Worm (Caenorhabditis elegans) whole organism, mixed stage, embryonic: Measurements from ENCODE around the gene pqn-84.

ENCODE experiments used
- M03D4.4 ChIP-seq: sonication (generic microtip); optimal IDR thresholded peaks from 2 replicates; lab custom pipeline; 2017; ENCODE audit warnings: mild to moderate bottlenecking, missing genetic modification characterization, missing compliant biosample characterization
- bed-3 ChIP-seq: fragments of 200-800 bp; sonication (Bioruptor generic); optimal IDR thresholded peaks from 3 replicates; lab custom pipeline; 2018; ENCODE audit warnings: mild to moderate bottlenecking, missing genetic modification characterization, moderate library complexity, missing compliant biosample characterization
- ceh-39 ChIP-seq: fragments of 150-350 bp; optimal IDR thresholded peaks from 2 replicates; lab custom pipeline; 2014; ENCODE audit warnings: missing biosample characterization, missing genetic modification characterization
- ceh-43 ChIP-seq: fragments of 200-800 bp; sonication (Bioruptor generic); optimal IDR thresholded peaks from 2 replicates; lab custom pipeline; 2018; ENCODE audit warnings: mild to moderate bottlenecking, missing genetic modification characterization, moderate library complexity, missing compliant biosample characterization
- ceh-83 ChIP-seq: fragments of 200-800 bp; sonication (Bioruptor generic); optimal IDR thresholded peaks from 2 replicates; lab custom pipeline; 2018; ENCODE audit warnings: mild to moderate bottlenecking, missing genetic modification characterization, missing compliant biosample characterization
- ces-1 ChIP-seq: fragments of 150-350 bp; optimal IDR thresholded peaks from 2 replicates; lab custom pipeline; 2014; ENCODE audit warnings: missing biosample characterization, missing genetic modification reagents, missing genetic modification characterization
- cnd-1 ChIP-seq: fragments of 200-800 bp; sonication (Bioruptor generic); optimal IDR thresholded peaks from 2 replicates; lab custom pipeline; 2018; ENCODE audit warnings: mild to moderate bottlenecking, missing genetic modification characterization, missing compliant biosample characterization
- drap-1 ChIP-seq: fragments of 200-800 bp; sonication (Bioruptor generic); optimal IDR thresholded peaks from 3 replicates; lab custom pipeline; 2018; ENCODE audit warnings: mild to moderate bottlenecking, missing genetic modification characterization, missing compliant biosample characterization
- elt-1 ChIP-seq: sonication (generic microtip); optimal IDR thresholded peaks from 2 replicates; lab custom pipeline; 2017; ENCODE audit warnings: missing genetic modification characterization, mild to moderate bottlenecking, missing compliant biosample characterization, antibody characterized with exemption, moderate library complexity, borderline replicate concordance; ENCODE audit not compliant: insufficient read depth
- elt-3 ChIP-seq: fragments of 150-350 bp; optimal IDR thresholded peaks from 2 replicates; lab custom pipeline; 2014; ENCODE audit warnings: missing biosample characterization, missing genetic modification characterization
- ham-2 ChIP-seq: fragments of 200-800 bp; sonication (Bioruptor generic); optimal IDR thresholded peaks from 2 replicates; lab custom pipeline; 2018; ENCODE audit warnings: mild to moderate bottlenecking, missing genetic modification characterization, missing compliant biosample characterization
- hlh-1 ChIP-seq: fragments of 150-350 bp; optimal IDR thresholded peaks from 2 replicates; lab custom pipeline; 2014; ENCODE audit warnings: missing biosample characterization, missing genetic modification reagents, missing genetic modification characterization
- lin-13 ChIP-seq: fragments of 150-350 bp; optimal IDR thresholded peaks from 2 replicates; lab custom pipeline; 2014; ENCODE audit warnings: missing biosample characterization, missing genetic modification characterization
- lin-32 ChIP-seq: fragments of 200-800 bp; sonication (Bioruptor generic); optimal IDR thresholded peaks from 2 replicates; lab custom pipeline; 2018; ENCODE audit warnings: mild to moderate bottlenecking, missing genetic modification characterization, missing compliant biosample characterization
- lsy-2 ChIP-seq: fragments of 150-350 bp; optimal IDR thresholded peaks from 2 replicates; lab custom pipeline; 2014; ENCODE audit warnings: missing biosample characterization, missing genetic modification characterization
- mab-5 ChIP-seq: fragments of 150-350 bp; optimal IDR thresholded peaks from 2 replicates; lab custom pipeline; 2014; ENCODE audit warnings: missing biosample characterization, missing genetic modification characterization
- mep-1 ChIP-seq: fragments of 150-350 bp; optimal IDR thresholded peaks from 2 replicates; lab custom pipeline; 2017; ENCODE audit warnings: missing biosample characterization, missing genetic modification reagents, missing genetic modification characterization, inconsistent platforms
- mls-2 ChIP-seq: sonication (generic microtip); optimal IDR thresholded peaks from 2 replicates; lab custom pipeline; 2016; ENCODE audit warnings: mild to moderate bottlenecking, missing genetic modification characterization, moderate library complexity, missing compliant biosample characterization
- nhr-12 ChIP-seq: fragments of 150-350 bp; optimal IDR thresholded peaks from 2 replicates; lab custom pipeline; 2014; ENCODE audit warnings: missing biosample characterization, missing genetic modification characterization
- nhr-2 ChIP-seq: fragments of 150-350 bp; optimal IDR thresholded peaks from 2 replicates; lab custom pipeline; 2014; ENCODE audit warnings: missing biosample characterization, missing genetic modification characterization
- nhr-237 ChIP-seq: fragments of 150-350 bp; optimal IDR thresholded peaks from 2 replicates; lab custom pipeline; 2014; ENCODE audit warnings: missing biosample characterization, missing genetic modification characterization
- nhr-28 ChIP-seq: fragments of 150-350 bp; optimal IDR thresholded peaks from 2 replicates; lab custom pipeline; 2014; ENCODE audit warnings: missing biosample characterization, missing genetic modification characterization
- nhr-76 ChIP-seq: sonication (generic microtip); optimal IDR thresholded peaks from 2 replicates; lab custom pipeline; 2017; ENCODE audit warnings: missing biosample characterization, missing genetic modification characterization
- pha-4 ChIP-seq: fragments of 150-350 bp; optimal IDR thresholded peaks from 2 replicates; lab custom pipeline; 2018; ENCODE audit warnings: missing biosample characterization, missing genetic modification reagents, missing genetic modification characterization
- sem-2 ChIP-seq: fragments of 200-800 bp; sonication (Bioruptor generic); optimal IDR thresholded peaks from 2 replicates; lab custom pipeline; 2018; ENCODE audit warnings: mild to moderate bottlenecking, missing genetic modification characterization, missing compliant biosample characterization
- snpc-4 ChIP-seq: fragments of 150-350 bp; optimal IDR thresholded peaks from 2 replicates; lab custom pipeline; 2014; ENCODE audit warnings: missing biosample characterization, missing genetic modification characterization
- sptf-1 ChIP-seq: sonication (generic microtip); optimal IDR thresholded peaks from 2 replicates; lab custom pipeline; 2017; ENCODE audit warnings: mild to moderate bottlenecking, missing genetic modification characterization, moderate library complexity, missing compliant biosample characterization
- unc-120 ChIP-seq: sonication (generic microtip); optimal IDR thresholded peaks from 2 replicates; lab custom pipeline; 2017; ENCODE audit warnings: missing genetic modification characterization, missing compliant biosample characterization; ENCODE audit not compliant: poor library complexity, severe bottlenecking
- unc-39 ChIP-seq: fragments of 150-350 bp; optimal IDR thresholded peaks from 2 replicates; lab custom pipeline; 2014; ENCODE audit warnings: missing biosample characterization, missing genetic modification characterization
- zip-8 ChIP-seq: fragments of 150-350 bp; optimal IDR thresholded peaks from 2 replicates; lab custom pipeline; 2014; ENCODE audit warnings: missing biosample characterization, missing genetic modification characterization
- ztf-11 ChIP-seq: fragments of 150-350 bp; optimal IDR thresholded peaks from 2 replicates; lab custom pipeline; 2014; ENCODE audit warnings: missing biosample characterization, missing genetic modification characterization

Gene pqn-84

ce11 chrIII:11718548-11718947 lies 18.5 kb downstream of the pqn-84 start, which contains the start of gene Y41C4A.9:
TSS of gene Y41C4A.9 (minus strand) at chrIII:11718645.
- no peak for TF ChIP-seq mls-2 (tag; lab: Kevin White, UChicago)
- no peak for TF ChIP-seq nhr-12 (tag; lab: Kevin White, UChicago)
- TF ChIP-seq mab-5 (tag; lab: Kevin White, UChicago): no peak
- no peak for TF ChIP-seq ztf-11 (tag; lab: Kevin White, UChicago)
- TF ChIP-seq lin-32 (GFP tag; lab: Kevin White, UChicago): no peak
- no peak for TF ChIP-seq drap-1 (GFP tag; lab: Kevin White, UChicago)
- TF ChIP-seq sem-2: no peak
- no peak for TF ChIP-seq nhr-28 (tag; lab: Kevin White, UChicago)
- no peak for TF ChIP-seq ceh-83 (GFP tag; lab: Kevin White, UChicago)
- no peak for TF ChIP-seq unc-39 (tag; lab: Kevin White, UChicago)
- TF ChIP-seq snpc-4 (tag; lab: Kevin White, UChicago): no peak
- TF ChIP-seq lsy-2 (tag; lab: Kevin White, UChicago): no peak
- no peak for TF ChIP-seq cnd-1 (tag; lab: Kevin White, UChicago)
- no peak for TF ChIP-seq ces-1 (GFP tag; lab: Kevin White, UChicago)
- TF ChIP-seq unc-120: no peak
- no peak for TF ChIP-seq bed-3 (GFP tag; lab: Kevin White, UChicago)
- no peak for TF ChIP-seq ham-2 (GFP tag; lab: Kevin White, UChicago)

ce11 chrIII:11719400-11719875 lies 19.4 kb downstream of the pqn-84 start, which contains the start of the genes elb-1 and Y41C4A.11:
TSS of gene elb-1 (minus strand) at chrIII:11719450.
TSS of gene Y41C4A.11 (plus strand) at chrIII:11719860.
- no peak for TF ChIP-seq zip-8 (tag; lab: Kevin White, UChicago)
- no peak for TF ChIP-seq hlh-1 (tag; lab: Kevin White, UChicago)
- no peak for TF ChIP-seq ham-2 (GFP tag; lab: Kevin White, UChicago)
- no peak for TF ChIP-seq nhr-76 (tag; lab: Kevin White, UChicago)
- no peak for TF ChIP-seq ztf-11 (tag; lab: Kevin White, UChicago)
- peak; percentile 27 for TF ChIP-seq nhr-237
- no peak for TF ChIP-seq mls-2 (tag; lab: Kevin White, UChicago)
- TF ChIP-seq M03D4.4 (tag; lab: Kevin White, UChicago): no peak
- TF ChIP-seq nhr-2 (tag; lab: Kevin White, UChicago): no peak
- TF ChIP-seq unc-39 (tag; lab: Kevin White, UChicago): no peak
- peak; percentile 47 for TF ChIP-seq lsy-2 (tag; lab: Kevin White, UChicago)
- no peak for TF ChIP-seq unc-120
- TF ChIP-seq drap-1 (GFP tag; lab: Kevin White, UChicago): no peak
- peak; percentile 79 for TF ChIP-seq ceh-39 (tag; lab: Kevin White, UChicago)
- no peak for TF ChIP-seq mab-5 (tag; lab: Kevin White, UChicago)
- TF ChIP-seq nhr-28 (tag; lab: Kevin White, UChicago): no peak
- TF ChIP-seq ceh-43 (GFP tag; lab: Kevin White, UChicago): no peak
- peak; percentile 75 for TF ChIP-seq mep-1
- peak; percentile 46 for TF ChIP-seq lin-13 (tag; lab: Kevin White, UChicago)
- peak; percentile 71 for TF ChIP-seq elt-1 (tag; lab: Kevin White, UChicago)
- TF ChIP-seq cnd-1 (tag; lab: Kevin White, UChicago): no peak
- TF ChIP-seq bed-3 (GFP tag; lab: Kevin White, UChicago): no peak
- peak; percentile 11 for TF ChIP-seq pha-4 (tag; lab: Kevin White, UChicago)
- TF ChIP-seq nhr-12 (tag; lab: Kevin White, UChicago): no peak

- TF ChIP-seq sptf-1 (no peak), hlh-1 (tag; lab: Kevin White, UChicago) (no peak), nhr-2 (tag; lab: Kevin White, UChicago) (no peak), ham-2 (GFP tag; lab: Kevin White, UChicago) (no peak), lsy-2 (tag; lab: Kevin White, UChicago) (no peak)
Observed at ce11 chrIII:11721405-11721804, 21.3 kb downstream of the pqn-84 start, which contains the start of gene Y41C4A.32. TSS of gene Y41C4A.32 (plus strand) at chrIII:11721706.

- TF ChIP-seq mep-1: no peak
- TF ChIP-seq cnd-1 (tag; lab: Kevin White, UChicago): no peak
- no peak for TF ChIP-seq mls-2 (tag; lab: Kevin White, UChicago)
- TF ChIP-seq, all 35 proteins: peak for 0
Observed at ce11 chrIII:11726590-11726989, 26.5 kb downstream of the pqn-84 start, which contains the start of gene Y41C4A.12. TSS of gene Y41C4A.12 (minus strand) at chrIII:11726690.

ce11 chrIII:11727010-11727409 lies 27.0 kb downstream of the pqn-84 start:
- TF ChIP-seq lin-13 (tag; lab: Kevin White, UChicago): no peak
- TF ChIP-seq elt-3: peak; percentile 35
- no peak for TF ChIP-seq drap-1 (GFP tag; lab: Kevin White, UChicago)
